Fruit fly (Drosophila melanogaster) whole organism, adult: ENCODE measurements around the gene CG15547.

Experiments
- CG14711 ChIP-seq: fragments of 200-800 bp; sonication (Bioruptor generic); optimal IDR thresholded peaks from 2 replicates; lab custom pipeline; 2018; ENCODE audit warnings: missing biosample characterization, mild to moderate bottlenecking, missing genetic modification characterization, moderate library complexity
- cnc ChIP-seq, 2 experiments: fragments of >200 bp; optimal IDR thresholded peaks; 2 replicates each; lab custom pipeline; 2017
- kay ChIP-seq: fragments of 200-800 bp; sonication (Bioruptor generic); peaks from one replicate; lab custom pipeline; 2016; ENCODE audit warnings: missing biosample characterization, missing genetic modification characterization, borderline replicate concordance

DNA sequence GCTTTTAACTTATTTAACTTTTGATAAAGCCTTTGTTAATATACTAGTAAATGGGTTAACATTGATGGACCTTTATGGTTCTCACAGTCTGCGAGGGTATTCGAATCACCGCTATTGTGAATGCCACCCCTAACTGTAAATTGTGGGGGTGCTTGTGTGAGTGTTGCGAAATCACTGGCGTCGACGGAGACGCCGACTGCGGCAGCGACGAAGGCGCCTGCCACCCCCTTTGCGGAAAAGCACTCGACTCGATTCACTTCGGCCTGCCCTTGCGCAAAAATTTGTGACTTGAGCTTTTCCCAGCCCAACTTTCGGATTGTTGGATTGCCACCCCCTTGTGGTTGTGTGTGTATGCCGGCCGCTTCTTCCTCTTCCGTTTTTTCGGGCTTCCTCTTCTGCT lies 3.3 kb downstream of the CG15547 start:
- TF ChIP-seq cnc (optimal IDR thresholded peaks at IDR 0.05; lab: Kevin White, UChicago) = no peak
- TF ChIP-seq kay (GFP tag; lab: Kevin White, UChicago) = no peak
- no peak for TF ChIP-seq CG14711 (tag; lab: Kevin White, UChicago)
